Worm (Caenorhabditis elegans): ENCODE measurements around the gene F41G3.5.

- TF ChIP-seq him-1 (tag; optimal IDR thresholded peaks at IDR 0.05) = no peak
- no peak for TF ChIP-seq W03F9.2 (tag; optimal IDR thresholded peaks at IDR 0.05)
These were observed 5.5 kb downstream of the F41G3.5 start, which contains the start of gene F41G3.19 for ce11 chrII:6752027-6752426.

All from whole organism, L4/young adult.